Worm (Caenorhabditis elegans) whole organism, midembryonic: Measurements from ENCODE around the gene bcf-1.

Experiments
- T22C8.4 ChIP-seq: fragments of 200-800 bp; sonication (Bioruptor generic); IDR thresholded peaks from 2 replicates; pipeline ENCODE4 v1.3.6; 2022; ENCODE audit warnings: missing genetic modification characterization, missing compliant biosample characterization
- cog-1 ChIP-seq: sonication (generic microtip); optimal IDR thresholded peaks from 2 replicates; lab custom pipeline; 2016; ENCODE audit warnings: missing genetic modification characterization, missing compliant biosample characterization
- flt-1 ChIP-seq: fragments of 200-800 bp; sonication (Bioruptor generic); IDR thresholded peaks from 2 replicates; pipeline ENCODE4 v1.3.6; 2022; ENCODE audit warnings: missing genetic modification characterization, missing compliant biosample characterization
- klf-2 ChIP-seq: fragments of 200-800 bp; sonication (Bioruptor generic); conservative IDR thresholded peaks from 2 replicates; pipeline ENCODE4 v1.3.6; 2022; ENCODE audit warnings: missing genetic modification reagents, missing genetic modification characterization, missing compliant biosample characterization
- med-1 ChIP-seq: sonication (generic microtip); optimal IDR thresholded peaks from 2 replicates; lab custom pipeline; 2017; ENCODE audit warnings: missing genetic modification characterization, mild to moderate bottlenecking, missing compliant biosample characterization, antibody characterized with exemption, missing genetic modification reagents; ENCODE audit not compliant: insufficient read depth
- ref-1 ChIP-seq: fragments of 200-800 bp; sonication (Bioruptor generic); conservative IDR thresholded peaks from 2 replicates; pipeline ENCODE4 v1.3.6; 2022; ENCODE audit warnings: missing genetic modification reagents, missing genetic modification characterization, missing compliant biosample characterization
- tab-1 ChIP-seq: fragments of 200-800 bp; sonication (Bioruptor generic); IDR thresholded peaks from 2 replicates; pipeline ENCODE4 v1.3.6; 2022; ENCODE audit warnings: missing genetic modification characterization, missing compliant biosample characterization
- ztf-23 ChIP-seq: fragments of 200-800 bp; sonication (Bioruptor generic); IDR thresholded peaks from 2 replicates; pipeline ENCODE4 v1.3.6; 2022; ENCODE audit warnings: missing genetic modification reagents, missing genetic modification characterization, missing compliant biosample characterization
- ztf-29 ChIP-seq: fragments of 200-800 bp; sonication (Bioruptor generic); IDR thresholded peaks from 2 replicates; pipeline ENCODE4 v1.3.6; 2022; ENCODE audit warnings: missing genetic modification reagents, missing genetic modification characterization, missing compliant biosample characterization

Gene bcf-1

DNA sequence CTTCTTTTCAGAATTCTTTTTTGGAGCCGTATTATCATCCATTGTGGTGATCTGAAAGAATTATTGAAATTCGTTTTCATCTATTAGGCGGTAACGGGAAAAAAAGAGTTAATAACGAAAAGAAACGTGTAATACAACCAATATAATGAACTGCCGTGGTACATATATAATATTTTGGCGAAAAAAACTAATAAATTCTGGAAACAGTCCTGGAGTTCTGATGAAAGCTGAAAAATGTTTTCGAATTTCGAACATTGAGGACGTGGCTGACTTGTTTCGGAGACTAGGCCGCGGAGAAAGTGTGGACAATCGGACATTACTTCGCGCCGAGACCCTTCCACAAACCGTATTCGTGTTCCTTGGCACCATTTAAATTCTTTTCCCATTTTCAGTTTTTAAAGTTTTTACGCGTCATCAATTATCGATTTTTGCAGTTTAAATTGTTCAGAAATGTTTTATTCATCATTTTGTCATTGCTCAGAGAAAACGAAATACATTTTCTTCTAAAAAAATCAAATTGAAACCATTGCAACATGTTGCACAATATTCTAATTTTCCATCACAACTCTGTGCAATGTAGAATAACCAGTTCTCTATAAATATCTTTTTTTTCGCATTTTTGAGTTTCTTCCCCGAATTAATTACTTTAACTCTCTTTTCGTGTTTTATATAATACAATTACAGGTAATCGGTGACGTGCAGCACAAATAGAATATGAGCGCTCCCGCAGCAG lies 25.0 kb upstream of the bcf-1 start, which contains the start of the genes gad-1 and erfa-1:
Gene gad-1 (minus strand): TSS at position 51 of the 733 bp plus-strand sequence.
Gene erfa-1 (plus strand): TSS at position 683 of the 733 bp plus-strand sequence.
- no peak for TF ChIP-seq tab-1 (GFP tag; lab: Robert Waterston, UW)
- no peak for TF ChIP-seq med-1 (GFP tag; lab: Kevin White, UChicago)
- no peak for TF ChIP-seq ref-1 (GFP tag; lab: Robert Waterston, UW)
- TF ChIP-seq flt-1 (GFP tag; lab: Robert Waterston, UW): no peak
- TF ChIP-seq T22C8.4 (GFP tag; lab: Robert Waterston, UW): peak; percentile 6; the same call in 1 of the 2 replicates

DNA sequence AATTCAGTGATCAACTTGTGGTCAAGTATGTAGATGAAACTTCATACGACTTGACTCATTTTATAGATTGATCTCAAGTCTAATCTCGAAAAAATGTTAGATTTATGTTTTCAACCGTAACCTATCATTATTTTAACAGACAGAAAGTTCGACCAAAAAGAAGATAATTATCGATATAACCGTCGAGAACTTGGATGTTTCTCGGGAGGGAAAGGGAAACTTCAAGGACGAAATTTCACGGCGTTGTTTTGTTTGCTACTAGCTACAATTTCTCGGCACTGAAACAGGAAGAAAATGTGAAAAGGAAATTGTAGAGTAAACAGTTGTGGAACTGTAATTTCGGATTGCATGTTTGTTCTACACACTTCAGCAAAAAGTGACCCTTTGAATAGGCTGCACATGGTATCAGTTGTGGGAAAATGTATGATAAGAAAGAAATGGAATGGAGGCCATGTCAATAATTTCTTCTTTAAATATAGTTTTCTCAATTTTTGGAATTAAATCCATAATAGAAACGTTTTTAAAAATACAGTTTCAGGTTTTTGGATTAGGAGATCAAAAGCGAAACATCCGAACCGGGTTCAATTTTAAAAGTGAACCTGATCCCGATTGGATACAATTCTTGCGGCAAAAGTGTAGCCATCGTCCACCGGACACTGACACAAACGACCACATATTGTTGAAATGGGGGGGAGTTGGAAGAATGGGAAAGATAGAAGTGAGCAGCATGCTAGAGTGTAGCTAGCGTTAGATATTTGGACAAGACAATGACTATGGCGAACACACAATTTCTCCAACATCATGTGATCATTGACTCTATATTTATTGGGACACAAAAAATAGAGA lies 22.2 kb upstream of the bcf-1 start:
- TF ChIP-seq flt-1 (GFP tag; lab: Robert Waterston, UW) (no peak), cog-1 (tag; lab: Kevin White, UChicago) (no peak), ztf-23 (GFP tag; lab: Robert Waterston, UW) (no peak), ztf-29 (GFP tag; lab: Robert Waterston, UW) (no peak), T22C8.4 (GFP tag; lab: Robert Waterston, UW) (no peak), tab-1 (GFP tag; lab: Robert Waterston, UW) (no peak)

DNA sequence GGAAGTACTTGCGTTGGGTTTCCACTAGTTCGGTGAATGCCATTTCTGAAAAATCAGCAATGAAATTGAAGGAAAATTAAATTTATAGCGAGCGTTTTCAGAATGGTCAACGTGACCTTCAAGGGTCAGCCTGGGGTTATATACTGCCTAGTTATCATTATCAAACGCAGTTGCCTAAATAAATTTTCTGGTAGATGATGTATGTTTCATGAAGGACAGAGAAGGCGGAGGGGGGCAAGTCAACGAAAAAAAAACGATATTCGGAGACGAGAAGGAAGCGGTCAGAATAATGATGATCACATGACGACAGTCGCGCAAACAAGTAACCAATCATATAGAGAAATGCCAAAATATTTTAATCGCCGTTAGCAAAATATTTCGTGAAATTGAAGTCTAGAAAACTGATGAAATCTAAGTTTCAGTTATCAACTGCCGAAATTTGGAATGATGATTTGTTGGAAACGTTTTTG lies 21.3 kb upstream of the bcf-1 start, which contains the start of gene alh-4:
Gene alh-4 (minus strand): TSS at position 51 of the 470 bp plus-strand sequence.
- TF ChIP-seq med-1 (GFP tag; lab: Kevin White, UChicago): no peak
- no peak for TF ChIP-seq flt-1 (GFP tag; lab: Robert Waterston, UW)
- no peak for TF ChIP-seq ztf-29 (GFP tag; lab: Robert Waterston, UW)
- no peak for TF ChIP-seq ztf-23 (GFP tag; lab: Robert Waterston, UW)
- no peak for TF ChIP-seq tab-1 (GFP tag; lab: Robert Waterston, UW)
- TF ChIP-seq ref-1 (GFP tag; lab: Robert Waterston, UW): no peak
- no peak for TF ChIP-seq cog-1 (tag; lab: Kevin White, UChicago)
- TF ChIP-seq klf-2 (GFP tag; lab: Robert Waterston, UW): no peak
- no peak for TF ChIP-seq T22C8.4 (GFP tag; lab: Robert Waterston, UW)

DNA sequence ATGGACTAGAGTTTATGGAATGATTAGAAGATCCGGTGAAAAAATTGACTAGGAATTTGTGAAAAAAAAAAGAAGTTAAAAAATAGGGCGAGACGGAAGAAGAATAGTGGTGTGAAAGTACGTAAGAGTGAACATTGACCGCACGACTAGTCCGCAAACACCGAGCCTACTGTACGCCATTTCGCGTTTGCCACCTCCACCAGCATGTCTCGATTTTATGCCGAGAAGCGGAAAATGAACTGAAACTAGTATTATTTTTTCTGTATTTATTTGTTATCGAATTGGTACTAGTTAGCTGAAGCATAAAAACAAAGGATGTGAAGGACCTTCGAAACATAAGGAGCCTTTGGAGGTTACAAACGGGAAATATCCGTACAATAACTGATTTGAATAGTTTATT lies 18.9 kb upstream of the bcf-1 start:
- TF ChIP-seq ztf-23 (GFP tag; lab: Robert Waterston, UW) (no peak; the same call in 1 of the 2 replicates), ztf-29 (GFP tag; lab: Robert Waterston, UW) (no peak), klf-2 (GFP tag; lab: Robert Waterston, UW) (no peak), tab-1 (GFP tag; lab: Robert Waterston, UW) (no peak), flt-1 (GFP tag; lab: Robert Waterston, UW) (no peak), ref-1 (GFP tag; lab: Robert Waterston, UW) (no peak), T22C8.4 (GFP tag; lab: Robert Waterston, UW) (no peak), cog-1 (tag; lab: Kevin White, UChicago) (no peak), med-1 (GFP tag; lab: Kevin White, UChicago) (no peak)

DNA sequence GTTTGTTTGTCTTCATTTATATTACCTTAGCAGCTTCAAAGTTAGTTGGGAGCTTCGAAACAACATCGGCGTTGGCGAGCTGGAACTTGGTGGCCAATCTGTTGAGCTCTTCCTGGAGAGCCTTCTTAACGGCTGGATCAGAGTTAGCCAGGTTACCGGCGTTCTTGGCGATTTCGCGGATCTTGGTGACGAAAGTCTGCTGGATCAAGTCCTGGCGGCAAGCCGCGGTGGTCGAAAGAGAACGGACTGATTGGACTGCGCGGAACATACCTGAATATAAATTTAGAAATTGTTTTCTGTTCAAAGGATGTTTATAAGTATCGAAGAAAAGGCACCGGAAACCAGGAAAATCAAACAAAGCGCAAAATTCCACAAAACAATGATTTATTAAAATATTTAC lies 18.3 kb upstream of the bcf-1 start, which contains the start of gene atp-4:
Gene atp-4 (minus strand): TSS at position 270 of the 400 bp plus-strand sequence.
- TF ChIP-seq cog-1 (tag; lab: Kevin White, UChicago) (no peak), flt-1 (GFP tag; lab: Robert Waterston, UW) (no peak), tab-1 (GFP tag; lab: Robert Waterston, UW) (no peak), klf-2 (GFP tag; lab: Robert Waterston, UW) (no peak), T22C8.4 (GFP tag; lab: Robert Waterston, UW) (no peak), ztf-23 (GFP tag; lab: Robert Waterston, UW) (no peak)

DNA sequence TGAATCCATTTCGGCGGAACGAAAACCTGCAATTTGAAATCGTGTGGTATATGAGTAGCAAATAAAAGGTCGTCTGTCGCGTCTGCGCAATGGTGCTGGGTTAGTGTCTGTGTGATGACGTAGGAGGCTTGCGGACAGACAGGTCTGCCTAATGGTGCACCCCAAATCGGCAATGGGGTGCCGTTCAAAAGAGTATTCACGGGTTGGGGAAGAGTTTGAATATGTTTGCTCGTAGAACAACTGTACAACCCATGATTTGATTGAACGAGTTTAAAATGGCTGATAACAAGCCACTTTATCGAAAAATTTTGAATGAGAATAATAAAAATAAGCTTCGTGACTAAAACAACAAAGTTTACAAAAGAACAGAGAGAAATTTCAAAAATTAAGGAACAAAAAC lies 17.3 kb upstream of the bcf-1 start, which contains the start of gene T05H4.11:
Gene T05H4.11 (minus strand): TSS at position 335 of the 400 bp plus-strand sequence.
- TF ChIP-seq ztf-29 (GFP tag; lab: Robert Waterston, UW) (no peak), flt-1 (GFP tag; lab: Robert Waterston, UW) (0 out of 2 replicates have a peak, but pooled peaks have one; percentile 31), med-1 (GFP tag; lab: Kevin White, UChicago) (no peak), klf-2 (GFP tag; lab: Robert Waterston, UW) (no peak), cog-1 (tag; lab: Kevin White, UChicago) (no peak), T22C8.4 (GFP tag; lab: Robert Waterston, UW) (no peak)

DNA sequence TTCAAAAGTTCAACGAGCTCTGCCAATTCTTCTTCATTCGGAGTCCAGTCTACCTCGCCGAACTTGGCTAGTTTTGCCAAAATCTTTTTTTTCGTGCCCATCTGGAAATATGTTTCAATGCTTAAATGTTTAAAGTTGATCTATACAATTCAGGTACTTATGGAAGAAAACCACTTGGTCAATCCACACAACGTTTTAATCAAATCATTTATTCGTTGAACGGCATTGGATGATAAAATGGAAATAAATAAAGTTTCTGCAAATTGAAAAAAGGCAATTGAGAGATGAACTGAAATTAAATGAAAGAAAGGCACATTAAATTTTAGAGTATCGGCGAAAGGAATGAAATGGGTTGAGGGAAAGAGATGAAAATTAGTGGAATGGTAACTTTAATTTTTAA lies 15.5 kb upstream of the bcf-1 start, which contains the start of gene urb-1:
Gene urb-1 (minus strand): TSS at position 101 of the 400 bp plus-strand sequence.
- no peak for TF ChIP-seq flt-1 (GFP tag; lab: Robert Waterston, UW)
- no peak for TF ChIP-seq klf-2 (GFP tag; lab: Robert Waterston, UW)
- TF ChIP-seq cog-1 (tag; lab: Kevin White, UChicago): no peak
- TF ChIP-seq ztf-29 (GFP tag; lab: Robert Waterston, UW): no peak
- TF ChIP-seq tab-1 (GFP tag; lab: Robert Waterston, UW): no peak
- TF ChIP-seq ref-1 (GFP tag; lab: Robert Waterston, UW): no peak
- TF ChIP-seq T22C8.4 (GFP tag; lab: Robert Waterston, UW): no peak
- TF ChIP-seq ztf-23 (GFP tag; lab: Robert Waterston, UW): no peak
- no peak for TF ChIP-seq med-1 (GFP tag; lab: Kevin White, UChicago)

DNA sequence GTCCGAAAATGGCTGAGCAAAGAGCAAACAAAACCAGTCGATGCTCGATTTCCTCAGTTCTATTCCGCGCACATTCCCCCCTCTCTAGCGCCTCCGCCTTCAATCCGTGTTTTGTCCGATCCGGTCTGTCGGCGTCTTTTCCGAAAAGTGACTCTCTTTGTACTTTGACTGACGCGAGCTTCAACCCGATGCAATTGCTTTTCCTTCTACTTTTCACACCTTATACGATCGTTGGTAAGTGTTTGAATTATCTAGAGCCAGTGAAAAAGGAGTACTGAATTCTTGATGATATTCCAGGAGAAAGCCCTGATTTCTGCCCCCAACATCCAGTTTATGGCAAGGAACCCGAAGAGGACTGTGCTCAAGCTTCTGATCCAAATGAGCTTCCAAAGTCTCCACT lies 6.4 kb upstream of the bcf-1 start, which contains the start of gene cht-6:
Gene cht-6 (plus strand): TSS at position 9 of the 400 bp plus-strand sequence.
- TF ChIP-seq cog-1 (tag; lab: Kevin White, UChicago): no peak
- TF ChIP-seq flt-1 (GFP tag; lab: Robert Waterston, UW): no peak
- no peak for TF ChIP-seq med-1 (GFP tag; lab: Kevin White, UChicago)
- TF ChIP-seq klf-2 (GFP tag; lab: Robert Waterston, UW): no peak
- TF ChIP-seq ztf-23 (GFP tag; lab: Robert Waterston, UW): no peak
- no peak for TF ChIP-seq ztf-29 (GFP tag; lab: Robert Waterston, UW)
- no peak for TF ChIP-seq T22C8.4 (GFP tag; lab: Robert Waterston, UW)
- TF ChIP-seq ref-1 (GFP tag; lab: Robert Waterston, UW): no peak
- no peak for TF ChIP-seq tab-1 (GFP tag; lab: Robert Waterston, UW)
